Fruit fly (Drosophila melanogaster): ENCODE data around the gene SWIP.

Gene SWIP

DNA sequence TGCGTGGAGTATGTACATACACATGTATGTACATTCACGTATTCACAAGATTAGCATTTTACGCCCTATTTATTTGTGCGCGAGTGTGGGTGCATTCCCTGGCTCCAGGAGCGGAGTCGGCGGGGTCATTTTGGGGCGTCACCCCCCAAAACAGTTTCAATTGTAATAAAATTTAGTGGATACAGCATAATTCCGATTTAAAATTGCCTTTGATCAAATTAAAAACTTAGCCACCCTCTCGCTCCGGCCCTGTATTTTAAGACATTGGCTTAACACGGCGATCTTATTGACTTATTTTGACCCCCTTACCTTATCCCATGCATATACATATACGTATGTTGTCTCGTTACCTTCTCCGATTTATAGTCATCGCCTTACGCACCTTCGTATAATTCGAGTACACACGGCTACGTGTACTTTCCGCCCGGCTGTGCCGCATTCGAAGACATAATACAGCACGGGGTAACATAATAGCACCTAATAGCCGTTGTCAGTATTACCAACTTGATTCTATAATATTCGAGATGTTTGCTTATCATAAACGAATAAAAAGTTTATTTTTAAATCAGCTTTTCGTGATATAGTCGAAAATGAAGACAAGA is 34.1 kb upstream of the SWIP start (continued):
- peak; percentile 67 for TF ChIP-seq toy (GFP tag; IDR thresholded peaks at IDR 0.05)
- TF ChIP-seq Side (GFP tag; optimal IDR thresholded peaks at IDR 0.05): peak; percentile 81
- peak; percentile 42 for TF ChIP-seq E2f2 (GFP tag; IDR thresholded peaks at IDR 0.05)
- TF ChIP-seq fu2 (GFP tag; optimal IDR thresholded peaks at IDR 0.05): peak; percentile 58
- no peak for TF ChIP-seq D (optimal IDR thresholded peaks at IDR 0.05)
- peak; percentile 70 for TF ChIP-seq D (GFP tag; optimal IDR thresholded peaks at IDR 0.05)
- TF ChIP-seq Sox102F (GFP tag; optimal IDR thresholded peaks at IDR 0.05): peak; percentile 79
- peak; percentile 74 for TF ChIP-seq NfI (GFP tag; optimal IDR thresholded peaks at IDR 0.05)
- peak; percentile 59 for TF ChIP-seq CG17829 (tag; optimal IDR thresholded peaks at IDR 0.05)
- peak; percentile 44 for TF ChIP-seq kah (GFP tag; optimal IDR thresholded peaks at IDR 0.05)
- peak; percentile 21 for TF ChIP-seq CG6683 (GFP tag; optimal IDR thresholded peaks at IDR 0.05)
- peak; percentile 47 for TF ChIP-seq CG1529 (GFP tag; optimal IDR thresholded peaks at IDR 0.05)
- peak; percentile 91 for TF ChIP-seq H15 (GFP tag; IDR thresholded peaks at IDR 0.05)
- peak; percentile 94 for TF ChIP-seq slbo (GFP tag; IDR thresholded peaks at IDR 0.05)
- peak; percentile 63 for TF ChIP-seq eyg (GFP tag; optimal IDR thresholded peaks at IDR 0.05)
- TF ChIP-seq vnd (GFP tag; IDR thresholded peaks at IDR 0.05; ENCODE audit: partially characterized antibody): 0 out of 3 replicates have a peak, but pooled peaks have one; percentile 11
- peak; percentile 69 for TF ChIP-seq CG1602 (GFP tag; optimal IDR thresholded peaks at IDR 0.05)
- TF ChIP-seq ase (GFP tag; IDR thresholded peaks at IDR 0.05): peak; percentile 87
- peak; percentile 69 for TF ChIP-seq CG30431 (GFP tag; optimal IDR thresholded peaks at IDR 0.05)
- peak; percentile 75 for TF ChIP-seq CG10209 (GFP tag; optimal IDR thresholded peaks at IDR 0.05)
- peak; percentile 80 for TF ChIP-seq ap (GFP tag; IDR thresholded peaks at IDR 0.05)
- TF ChIP-seq gsb (GFP tag; IDR thresholded peaks at IDR 0.05): peak; percentile 63
- TF ChIP-seq Dip2 (GFP tag; IDR thresholded peaks at IDR 0.05): peak; percentile 56; the same call in 1 of the 2 replicates
- peak; percentile 70 for TF ChIP-seq caup (GFP tag; optimal IDR thresholded peaks at IDR 0.05; ENCODE audit: severe bottlenecking)
- TF ChIP-seq corto (GFP tag; optimal IDR thresholded peaks at IDR 0.05): no peak
- TF ChIP-seq dimm (GFP tag; IDR thresholded peaks at IDR 0.05): no peak
- no peak for TF ChIP-seq pfk (GFP tag; optimal IDR thresholded peaks at IDR 0.05)
- TF ChIP-seq CG16815 (GFP tag; optimal IDR thresholded peaks at IDR 0.05): peak; percentile 82
- peak; percentile 87 for TF ChIP-seq CG14050 (GFP tag; IDR thresholded peaks at IDR 0.05)
- no peak for TF ChIP-seq CG6765 (GFP tag; optimal IDR thresholded peaks at IDR 0.05)
- TF ChIP-seq Nf-YB (GFP tag; optimal IDR thresholded peaks at IDR 0.05): peak; percentile 5
- no peak for TF ChIP-seq CG3163 (GFP tag; optimal IDR thresholded peaks at IDR 0.05)
- peak; percentile 60 for TF ChIP-seq Hmr (GFP tag; optimal IDR thresholded peaks at IDR 0.05)
- no peak for TF ChIP-seq Lpt (GFP tag; optimal IDR thresholded peaks at IDR 0.05)
- peak; percentile 81 for TF ChIP-seq gem (tag; optimal IDR thresholded peaks at IDR 0.05)
- TF ChIP-seq CG15696 (tag; optimal IDR thresholded peaks at IDR 0.05): peak; percentile 59
- TF ChIP-seq run (tag; optimal IDR thresholded peaks at IDR 0.05): peak; percentile 52
- peak; percentile 85 for TF ChIP-seq CG4424 (GFP tag; optimal IDR thresholded peaks at IDR 0.05)
- TF ChIP-seq ash1 (GFP tag; optimal IDR thresholded peaks at IDR 0.05): peak; percentile 39
- peak; percentile 56 for TF ChIP-seq CG13123 (GFP tag; optimal IDR thresholded peaks at IDR 0.05)
- TF ChIP-seq CG8765 (GFP tag; IDR thresholded peaks at IDR 0.05): peak; percentile 70
- TF ChIP-seq dmrt99B (tag; optimal IDR thresholded peaks at IDR 0.05): peak; percentile 86
- TF ChIP-seq esg (GFP tag; conservative IDR thresholded peaks at IDR 0.05): peak; percentile 90
- TF ChIP-seq Oli (tag; optimal IDR thresholded peaks at IDR 0.05): peak; percentile 82
- peak; percentile 81 for TF ChIP-seq Abd-B (GFP tag; optimal IDR thresholded peaks at IDR 0.05)
- peak; percentile 92 for TF ChIP-seq row (GFP tag; IDR thresholded peaks at IDR 0.05)
- TF ChIP-seq jigr1 (GFP tag; IDR thresholded peaks at IDR 0.05): peak; percentile 79; the same call in 2 of the 3 replicates
- 0 out of 3 replicates have a peak, but pooled peaks have one; percentile 35 for TF ChIP-seq CG6791 (GFP tag; IDR thresholded peaks at IDR 0.05; ENCODE audit: partially characterized antibody)
- TF ChIP-seq hkb (optimal IDR thresholded peaks at IDR 0.05): no peak
- peak; percentile 85 for TF ChIP-seq hkb (GFP tag; IDR thresholded peaks at IDR 0.05)
